Fruit fly (Drosophila melanogaster) whole organism, embryonic: ENCODE measurements around the gene CG12516.

Experiments used
- Awh ChIP-seq: fragments of 200-800 bp; sonication (Bioruptor generic); IDR thresholded peaks from 2 replicates; pipeline ENCODE4, ENCODE4 v1.3.6; 2022; ENCODE audit warnings: missing biosample characterization, missing genetic modification characterization
- Bgb ChIP-seq: fragments of 200-800 bp; sonication (Bioruptor generic); IDR thresholded peaks from 2 replicates; pipeline ENCODE4 v1.3.6; 2022; ENCODE audit warnings: missing biosample characterization, missing genetic modification characterization; ENCODE audit not compliant: partially characterized antibody
- C15 ChIP-seq: fragments of 200-800 bp; sonication (Bioruptor generic); IDR thresholded peaks from 3 replicates; pipeline ENCODE4 v1.3.6; 2022; ENCODE audit warnings: missing biosample characterization, missing genetic modification characterization
- CG10654 ChIP-seq: fragments of 200-800 bp; sonication (Bioruptor generic); optimal IDR thresholded peaks from 2 replicates; lab custom pipeline; 2016; ENCODE audit warnings: missing biosample characterization, missing genetic modification characterization
- CG12942 ChIP-seq: fragments of 200-800 bp; sonication (Bioruptor generic); optimal IDR thresholded peaks from 3 replicates; lab custom pipeline; 2016; ENCODE audit warnings: missing biosample characterization, missing genetic modification characterization
- CG13296 ChIP-seq: fragments of 200-800 bp; sonication (Bioruptor generic); optimal IDR thresholded peaks from 3 replicates; lab custom pipeline; 2018; ENCODE audit warnings: missing biosample characterization, mild to moderate bottlenecking, missing genetic modification characterization
- CG13894 ChIP-seq: fragments of 200-800 bp; sonication (Bioruptor generic); optimal IDR thresholded peaks from 3 replicates; lab custom pipeline; 2018; ENCODE audit warnings: missing biosample characterization, mild to moderate bottlenecking, missing genetic modification characterization, moderate library complexity
- CG14860 ChIP-seq: fragments of 200-800 bp; sonication (Bioruptor generic); IDR thresholded peaks from 3 replicates; pipeline ENCODE4 v1.3.6; 2022; ENCODE audit warnings: missing biosample characterization, missing genetic modification characterization; ENCODE audit not compliant: partially characterized antibody
- CG1647 ChIP-seq: fragments of 200-800 bp; sonication (Bioruptor generic); optimal IDR thresholded peaks from 3 replicates; lab custom pipeline; 2016; ENCODE audit warnings: missing biosample characterization, missing genetic modification characterization
- CG17186 ChIP-seq: fragments of 200-800 bp; sonication (Bioruptor generic); optimal IDR thresholded peaks from 3 replicates; lab custom pipeline; 2017; ENCODE audit warnings: missing biosample characterization, missing genetic modification reagents, missing genetic modification characterization
- CG17359 ChIP-seq: fragments of 200-800 bp; sonication (Bioruptor generic); optimal IDR thresholded peaks from 3 replicates; lab custom pipeline; 2018; ENCODE audit warnings: missing biosample characterization, mild to moderate bottlenecking, missing genetic modification characterization, moderate library complexity
- CG2116 ChIP-seq: fragments of 200-800 bp; sonication (Bioruptor generic); optimal IDR thresholded peaks from 3 replicates; lab custom pipeline; 2018; ENCODE audit warnings: missing biosample characterization, mild to moderate bottlenecking, missing genetic modification characterization
- CG32772 ChIP-seq: fragments of 200-800 bp; sonication (Bioruptor generic); IDR thresholded peaks from 2 replicates; pipeline ENCODE4 v1.3.6; 2022; ENCODE audit warnings: missing biosample characterization, missing genetic modification characterization
- CG4360 ChIP-seq: fragments of 200-800 bp; sonication (Bioruptor generic); IDR thresholded peaks from 2 replicates; pipeline ENCODE4 v1.3.6; 2022; ENCODE audit warnings: missing biosample characterization, missing genetic modification characterization
- CG4617 ChIP-seq: fragments of 200-800 bp; sonication (Bioruptor generic); optimal IDR thresholded peaks from 3 replicates; lab custom pipeline; 2016; ENCODE audit warnings: missing biosample characterization, missing genetic modification characterization, borderline replicate concordance
- CG8388 ChIP-seq: fragments of 200-800 bp; sonication (Bioruptor generic); optimal IDR thresholded peaks from 2 replicates; lab custom pipeline; 2019; ENCODE audit warnings: missing biosample characterization, mild to moderate bottlenecking, missing genetic modification characterization, moderate library complexity
- CG8765 ChIP-seq: fragments of 200-800 bp; sonication (Bioruptor generic); IDR thresholded peaks from 2 replicates; pipeline ENCODE4 v1.3.6; 2022; ENCODE audit warnings: missing biosample characterization, missing genetic modification characterization
- CG9817 ChIP-seq: fragments of 200-800 bp; sonication (Bioruptor generic); optimal IDR thresholded peaks from 2 replicates; lab custom pipeline; 2018; ENCODE audit warnings: missing biosample characterization, mild to moderate bottlenecking, missing genetic modification characterization, moderate library complexity
- D ChIP-seq, 2 experiments: fragments of 200-800 bp in 1 of 2; fragments of >200 bp in 1 of 2; sonication (Bioruptor generic) in 1 of 2; optimal IDR thresholded peaks; 2 replicates in 1 of 2; 3 replicates in 1 of 2; lab custom pipeline; 2017; ENCODE audit warnings: mild to moderate bottlenecking in 1 of 2, missing biosample characterization in 1 of 2, missing genetic modification characterization in 1 of 2, missing genetic modification reagents in 1 of 2
- Deaf1 ChIP-seq: fragments of 200-800 bp; optimal IDR thresholded peaks from 3 replicates; lab custom pipeline; 2019; ENCODE audit warnings: missing biosample characterization, mild to moderate bottlenecking, missing genetic modification characterization, moderate library complexity
- Dll ChIP-seq: fragments of 200-800 bp; sonication (Bioruptor generic); IDR thresholded peaks from 4 replicates; pipeline ENCODE4 v1.3.6; 2022; ENCODE audit warnings: missing biosample characterization, missing genetic modification characterization; ENCODE audit not compliant: partially characterized antibody
- Ets65A ChIP-seq: fragments of 200-800 bp; sonication (Bioruptor generic); peaks from one replicate; lab custom pipeline; 2016; ENCODE audit warnings: missing biosample characterization, missing genetic modification characterization
- HHEX ChIP-seq: fragments of 200-800 bp; sonication (Bioruptor generic); optimal IDR thresholded peaks from 3 replicates; lab custom pipeline; 2017; ENCODE audit warnings: missing biosample characterization, mild to moderate bottlenecking, missing genetic modification characterization, missing genetic modification reagents
- Hand ChIP-seq: fragments of 200-800 bp; sonication (Bioruptor generic); optimal IDR thresholded peaks from 2 replicates; lab custom pipeline; 2017; ENCODE audit warnings: mild to moderate bottlenecking, missing biosample characterization, missing genetic modification reagents, missing genetic modification characterization
- MESR4 ChIP-seq: fragments of 200-800 bp; sonication (Bioruptor generic); optimal IDR thresholded peaks from 2 replicates; lab custom pipeline; 2018; ENCODE audit warnings: missing biosample characterization, mild to moderate bottlenecking, missing genetic modification characterization, moderate library complexity
- NfI ChIP-seq: fragments of 200-800 bp; sonication (Bioruptor generic); optimal IDR thresholded peaks from 3 replicates; lab custom pipeline; 2018; ENCODE audit warnings: missing biosample characterization, mild to moderate bottlenecking, missing genetic modification characterization, moderate library complexity
- Optix ChIP-seq: fragments of 200-800 bp; sonication (Bioruptor generic); IDR thresholded peaks from 3 replicates; pipeline ENCODE4 v1.3.6; 2022; ENCODE audit warnings: missing biosample characterization, missing genetic modification characterization
- PHDP ChIP-seq: fragments of 200-800 bp; sonication (Bioruptor generic); optimal IDR thresholded peaks from 3 replicates; lab custom pipeline; 2018; ENCODE audit warnings: missing biosample characterization, mild to moderate bottlenecking, missing genetic modification characterization, moderate library complexity
- Xrp1 ChIP-seq: fragments of 200-800 bp; sonication (Bioruptor generic); IDR thresholded peaks from 2 replicates; pipeline ENCODE4 v1.3.6; 2022; ENCODE audit warnings: missing biosample characterization, missing genetic modification characterization
- abd-A ChIP-seq: fragments of 200-800 bp; sonication (Bioruptor generic); optimal IDR thresholded peaks from 3 replicates; lab custom pipeline; 2019; ENCODE audit warnings: missing biosample characterization, mild to moderate bottlenecking, missing genetic modification characterization, moderate library complexity
- cad ChIP-seq: fragments of >200 bp; optimal IDR thresholded peaks from 2 replicates; lab custom pipeline; 2017; ENCODE audit warnings: missing biosample characterization, missing genetic modification characterization
- caup ChIP-seq: fragments of 200-800 bp; sonication (Bioruptor generic); optimal IDR thresholded peaks from 3 replicates; lab custom pipeline; 2017; ENCODE audit warnings: missing biosample characterization, mild to moderate bottlenecking, missing genetic modification characterization, moderate library complexity; ENCODE audit not compliant: severe bottlenecking
- disco-r ChIP-seq: fragments of 200-800 bp; sonication (Bioruptor generic); optimal IDR thresholded peaks from 2 replicates; lab custom pipeline; 2016; ENCODE audit warnings: missing biosample characterization, missing genetic modification characterization
- en ChIP-seq: fragments of 200-800 bp; sonication (Bioruptor generic); optimal IDR thresholded peaks from 2 replicates; lab custom pipeline; 2016; ENCODE audit warnings: missing biosample characterization, missing genetic modification characterization
- fd3F ChIP-seq: fragments of 200-800 bp; sonication (Bioruptor generic); optimal IDR thresholded peaks from 2 replicates; lab custom pipeline; 2018; ENCODE audit warnings: missing biosample characterization, mild to moderate bottlenecking, missing genetic modification characterization, moderate library complexity
- ftz-f1 ChIP-seq: fragments of 200-800 bp; sonication (Bioruptor generic); optimal IDR thresholded peaks from 2 replicates; lab custom pipeline; 2016; ENCODE audit warnings: missing biosample characterization, missing genetic modification characterization
- gcm2 ChIP-seq: fragments of 200-800 bp; sonication (Bioruptor generic); optimal IDR thresholded peaks from 2 replicates; lab custom pipeline; 2016; ENCODE audit warnings: missing biosample characterization, missing genetic modification characterization
- h ChIP-seq: fragments of >200 bp; optimal IDR thresholded peaks from 2 replicates; lab custom pipeline; 2017
- jing ChIP-seq: fragments of 200-800 bp; sonication (Bioruptor generic); optimal IDR thresholded peaks from 2 replicates; lab custom pipeline; 2018; ENCODE audit warnings: missing biosample characterization, mild to moderate bottlenecking, missing genetic modification characterization
- kay ChIP-seq: fragments of 200-800 bp; sonication (Bioruptor generic); optimal IDR thresholded peaks from 2 replicates; lab custom pipeline; 2016; ENCODE audit warnings: missing biosample characterization, missing genetic modification characterization
- mirr ChIP-seq: fragments of 200-800 bp; sonication (Bioruptor generic); optimal IDR thresholded peaks from 3 replicates; lab custom pipeline; 2018; ENCODE audit warnings: missing biosample characterization, mild to moderate bottlenecking, missing genetic modification characterization
- pfk ChIP-seq: fragments of 200-800 bp; sonication (Bioruptor generic); optimal IDR thresholded peaks from 2 replicates; lab custom pipeline; 2018; ENCODE audit warnings: missing biosample characterization, mild to moderate bottlenecking, missing genetic modification characterization, moderate library complexity
- rib ChIP-seq: fragments of 200-800 bp; sonication (Bioruptor generic); IDR thresholded peaks from 2 replicates; pipeline ENCODE4 v1.3.6; 2022; ENCODE audit warnings: missing biosample characterization, missing genetic modification characterization
- ro ChIP-seq: fragments of 200-800 bp; sonication (Bioruptor generic); IDR thresholded peaks from 2 replicates; pipeline ENCODE4 v1.3.6; 2022; ENCODE audit warnings: missing biosample characterization, missing genetic modification characterization
- row ChIP-seq: fragments of 200-800 bp; sonication (Bioruptor generic); IDR thresholded peaks from 3 replicates; pipeline ENCODE4 v1.3.6; 2022; ENCODE audit warnings: missing biosample characterization, missing genetic modification characterization
- sens-2 ChIP-seq: fragments of 200-800 bp; sonication (Bioruptor generic); IDR thresholded peaks from 2 replicates; pipeline ENCODE4 v1.3.6; 2022; ENCODE audit warnings: missing biosample characterization, missing genetic modification characterization
- tap ChIP-seq: fragments of 200-800 bp; optimal IDR thresholded peaks from 3 replicates; lab custom pipeline; 2019; ENCODE audit warnings: missing biosample characterization, mild to moderate bottlenecking, missing genetic modification characterization, moderate library complexity
- tio ChIP-seq: fragments of 200-800 bp; sonication (Bioruptor generic); optimal IDR thresholded peaks from 2 replicates; lab custom pipeline; 2017; ENCODE audit warnings: missing biosample characterization, missing genetic modification characterization, inconsistent platforms
- z ChIP-seq: fragments of 200-800 bp; sonication (Bioruptor generic); IDR thresholded peaks from 3 replicates; pipeline ENCODE4 v1.3.6; 2022; ENCODE audit warnings: missing biosample characterization, missing genetic modification characterization

Gene CG12516

dm6 chr3R:28335462-28335998 lies 31.1 kb upstream of the CG12516 start (continued):
- TF ChIP-seq ftz-f1 (GFP tag; lab: Kevin White, UChicago) (peak; percentile 50), abd-A (tag; lab: Kevin White, UChicago) (peak; percentile 36), gcm2 (GFP tag; lab: Kevin White, UChicago) (peak; percentile 61), disco-r (peak; percentile 62), D (optimal IDR thresholded peaks at IDR 0.05; lab: Kevin White, UChicago) (peak; percentile 72), D (GFP tag; optimal IDR thresholded peaks at IDR 0.05; lab: Kevin White, UChicago) (peak; percentile 46), Bgb (GFP tag; lab: Robert Waterston, UW) (peak; percentile 39; the same call in 1 of the 2 replicates), tap (peak; percentile 34), sens-2 (GFP tag; lab: Robert Waterston, UW) (peak; percentile 44; the same call in 1 of the 2 replicates), Deaf1 (tag; lab: Kevin White, UChicago) (peak; percentile 35), fd3F (GFP tag; lab: Kevin White, UChicago) (peak; percentile 36), CG8388 (peak; percentile 54), Xrp1 (GFP tag; lab: Robert Waterston, UW) (peak; percentile 86), Dll (GFP tag; lab: Robert Waterston, UW) (no peak), CG17186 (GFP tag; lab: Kevin White, UChicago) (peak; percentile 51), CG4617 (peak; percentile 47), CG4360 (no peak), h (lab: Kevin White, UChicago) (no peak), cad (GFP tag; lab: Kevin White, UChicago) (no peak), Ets65A (GFP tag; lab: Kevin White, UChicago) (peak; percentile 96), rib (GFP tag; lab: Robert Waterston, UW) (no peak; the same call in 1 of the 2 replicates), pfk (GFP tag; lab: Kevin White, UChicago) (peak; percentile 52), CG13894 (tag; lab: Kevin White, UChicago) (peak; percentile 76), z (GFP tag; lab: Robert Waterston, UW) (no peak), CG10654 (GFP tag; lab: Kevin White, UChicago) (peak; percentile 73), C15 (GFP tag; lab: Robert Waterston, UW) (no peak), CG32772 (GFP tag; lab: Robert Waterston, UW) (peak; percentile 59), MESR4 (GFP tag; lab: Kevin White, UChicago) (peak; percentile 55), mirr (peak; percentile 83), jing (GFP tag; lab: Kevin White, UChicago) (peak; percentile 38), en (GFP tag; lab: Kevin White, UChicago) (peak; percentile 78), ro (GFP tag; lab: Robert Waterston, UW) (no peak; the same call in 1 of the 2 replicates), CG2116 (GFP tag; lab: Kevin White, UChicago) (peak; percentile 74), CG1647 (peak; percentile 61), Awh (GFP tag; lab: Robert Waterston, UW) (no peak), CG12942 (GFP tag; lab: Kevin White, UChicago) (peak; percentile 62), CG14860 (GFP tag; lab: Robert Waterston, UW) (no peak), CG9817 (tag; lab: Kevin White, UChicago) (peak; percentile 60), caup (GFP tag; lab: Kevin White, UChicago) (peak; percentile 75), HHEX (GFP tag; lab: Kevin White, UChicago) (peak; percentile 82), Optix (GFP tag; lab: Robert Waterston, UW) (peak; percentile 66; the same call in 2 of the 3 replicates), tio (GFP tag; lab: Kevin White, UChicago) (peak; percentile 49), row (peak; percentile 79), NfI (GFP tag; lab: Kevin White, UChicago) (peak; percentile 80), CG13296 (peak; percentile 76), CG17359 (tag; lab: Kevin White, UChicago) (peak; percentile 49), PHDP (peak; percentile 62), CG8765 (peak; percentile 42; the same call in 1 of the 2 replicates), Hand (GFP tag; lab: Kevin White, UChicago) (peak; percentile 63), kay (GFP tag; lab: Kevin White, UChicago) (peak; percentile 12)
